Fruit fly (Drosophila melanogaster): ENCODE measurements around the gene brk.
A peak's percentile ranks its signal among the peaks of the same experiment; 100 is the strongest.

The brk gene

DNA sequence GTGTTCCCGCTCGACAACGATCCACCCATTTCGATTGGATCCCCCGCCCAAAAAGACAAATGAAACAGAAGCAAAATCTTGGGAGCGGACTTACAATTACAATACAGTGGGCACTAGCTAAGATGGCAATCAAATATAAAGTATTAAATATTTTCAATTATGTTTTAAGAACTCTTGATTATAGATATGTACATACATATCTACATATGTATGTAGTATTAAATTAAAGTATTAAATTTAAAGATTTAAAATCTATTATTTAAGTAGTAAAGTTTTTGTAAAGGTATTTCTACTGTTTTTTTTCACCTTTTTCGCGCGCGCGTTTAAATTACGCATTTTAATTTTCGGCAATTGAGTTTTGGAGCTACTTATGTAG is 27.1 kb downstream of the brk start (continued):
- TF ChIP-seq fd85E (GFP tag; optimal IDR thresholded peaks at IDR 0.05) (no peak), CG3032 (tag; optimal IDR thresholded peaks at IDR 0.05) (peak; percentile 82), OdsH (GFP tag; optimal IDR thresholded peaks at IDR 0.05) (peak; percentile 73), Ets96B (tag; optimal IDR thresholded peaks at IDR 0.05) (peak; percentile 74), Sox14 (GFP tag; optimal IDR thresholded peaks at IDR 0.05) (no peak), fkh (GFP tag; optimal IDR thresholded peaks at IDR 0.05) (peak; percentile 12), Lpt (GFP tag; optimal IDR thresholded peaks at IDR 0.05) (peak; percentile 31), CG3919 (GFP tag; optimal IDR thresholded peaks at IDR 0.05) (peak; percentile 59), acj6 (GFP tag; optimal IDR thresholded peaks at IDR 0.05) (peak; percentile 58), Hr4 (GFP tag; optimal IDR thresholded peaks at IDR 0.05) (no peak), CG1621 (tag; optimal IDR thresholded peaks at IDR 0.05) (no peak), CG9139 (GFP tag; optimal IDR thresholded peaks at IDR 0.05) (peak; percentile 31), Hr39 (GFP tag; optimal IDR thresholded peaks at IDR 0.05) (no peak), Blimp-1 (GFP tag; optimal IDR thresholded peaks at IDR 0.05) (no peak), Met (GFP tag; optimal IDR thresholded peaks at IDR 0.05) (peak; percentile 10), Ets21C (GFP tag; optimal IDR thresholded peaks at IDR 0.05) (no peak), CG6163 (GFP tag; IDR thresholded peaks at IDR 0.05) (no peak), achi (GFP tag; optimal IDR thresholded peaks at IDR 0.05) (peak; percentile 72), CG11902 (GFP tag; optimal IDR thresholded peaks at IDR 0.05) (no peak)

DNA sequence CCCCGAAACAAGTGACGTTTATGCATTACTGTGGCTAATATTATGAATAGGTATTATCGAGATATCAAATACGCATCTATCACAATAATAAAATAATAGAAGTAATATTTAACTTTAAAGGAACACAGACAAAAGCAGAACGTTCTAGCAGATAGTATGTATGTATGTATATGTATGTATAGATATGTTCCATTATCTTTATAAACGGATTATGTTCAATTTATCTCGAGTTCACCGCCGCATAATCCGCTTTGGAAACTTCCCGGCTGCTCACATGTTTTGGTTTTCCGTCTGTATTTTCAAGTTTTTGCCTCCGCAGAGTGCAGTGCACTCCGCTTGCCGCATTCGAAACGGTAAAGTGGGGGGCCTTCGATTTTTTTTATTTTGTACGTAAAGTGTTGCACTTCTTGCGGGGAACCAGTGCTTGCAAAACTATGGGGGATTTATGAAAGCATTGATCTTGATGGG is 27.8 kb downstream of the brk start:
- peak; percentile 87 for TF ChIP-seq CG6163 (GFP tag; IDR thresholded peaks at IDR 0.05)
- peak; percentile 18 for TF ChIP-seq CG4318 (GFP tag; optimal IDR thresholded peaks at IDR 0.05)
- peak; percentile 36 for TF ChIP-seq CG9139 (GFP tag; optimal IDR thresholded peaks at IDR 0.05)
- peak; percentile 53 for TF ChIP-seq CG1621 (tag; optimal IDR thresholded peaks at IDR 0.05)
- peak; percentile 30 for TF ChIP-seq Blimp-1 (GFP tag; optimal IDR thresholded peaks at IDR 0.05)
- TF ChIP-seq CG8119 (GFP tag; IDR thresholded peaks at IDR 0.05): peak; percentile 79
- TF ChIP-seq CG16779 (tag; optimal IDR thresholded peaks at IDR 0.05): peak; percentile 79
- peak; percentile 82 for TF ChIP-seq Eip93F (GFP tag; optimal IDR thresholded peaks at IDR 0.05)
- TF ChIP-seq Eip78C (GFP tag): peak; percentile 93
- TF ChIP-seq Gug (GFP tag; IDR thresholded peaks at IDR 0.05): peak; percentile 37; the same call in 1 of the 2 replicates
- peak; percentile 53 for TF ChIP-seq CG6792 (GFP tag; optimal IDR thresholded peaks at IDR 0.05)
- TF ChIP-seq CG10631 (GFP tag; optimal IDR thresholded peaks at IDR 0.05): peak; percentile 59
- peak; percentile 83 for TF ChIP-seq Eip75B (GFP tag; optimal IDR thresholded peaks at IDR 0.05)
- no peak for TF ChIP-seq Hr38 (GFP tag; optimal IDR thresholded peaks at IDR 0.05)
- peak; percentile 81 for TF ChIP-seq esn (GFP tag; optimal IDR thresholded peaks at IDR 0.05)
- TF ChIP-seq CG8632 (GFP tag; optimal IDR thresholded peaks at IDR 0.05): peak; percentile 59
- peak; percentile 59 for TF ChIP-seq CG3919 (GFP tag; optimal IDR thresholded peaks at IDR 0.05)
- TF ChIP-seq CG34406 (GFP tag; optimal IDR thresholded peaks at IDR 0.05): peak; percentile 65
- TF ChIP-seq achi (GFP tag; optimal IDR thresholded peaks at IDR 0.05): peak; percentile 63
- TF ChIP-seq dac (GFP tag; optimal IDR thresholded peaks at IDR 0.05): peak; percentile 23
- TF ChIP-seq fkh (GFP tag; optimal IDR thresholded peaks at IDR 0.05): no peak
- TF ChIP-seq CG3032 (tag; optimal IDR thresholded peaks at IDR 0.05): peak; percentile 77
- peak; percentile 11 for TF ChIP-seq Hr39 (GFP tag; optimal IDR thresholded peaks at IDR 0.05)
- peak; percentile 24 for TF ChIP-seq CG11902 (GFP tag; optimal IDR thresholded peaks at IDR 0.05)
- peak; percentile 75 for TF ChIP-seq eg (GFP tag; IDR thresholded peaks at IDR 0.05)
- peak; percentile 60 for TF ChIP-seq CG6808 (GFP tag; optimal IDR thresholded peaks at IDR 0.05)
- peak; percentile 19 for TF ChIP-seq Sox14 (GFP tag; optimal IDR thresholded peaks at IDR 0.05)
- TF ChIP-seq dsx (GFP tag; optimal IDR thresholded peaks at IDR 0.05; ENCODE audit: poor library complexity, severe bottlenecking): peak; percentile 91
- peak; percentile 67 for TF ChIP-seq lz (GFP tag; optimal IDR thresholded peaks at IDR 0.05)
- peak; percentile 46 for TF ChIP-seq cyc (GFP tag; optimal IDR thresholded peaks at IDR 0.05)
- peak; percentile 44 for TF ChIP-seq CG32006 (GFP tag; optimal IDR thresholded peaks at IDR 0.05)
- peak; percentile 78 for TF ChIP-seq CG15336 (GFP tag; IDR thresholded peaks at IDR 0.05)
- TF ChIP-seq Hr4 (GFP tag; optimal IDR thresholded peaks at IDR 0.05): peak; percentile 70
- TF ChIP-seq acj6 (GFP tag; optimal IDR thresholded peaks at IDR 0.05): peak; percentile 69
- TF ChIP-seq CG31627 (GFP tag; optimal IDR thresholded peaks at IDR 0.05): peak; percentile 28
- peak; percentile 29 for TF ChIP-seq CG8319 (GFP tag; optimal IDR thresholded peaks at IDR 0.05)
- peak; percentile 25 for TF ChIP-seq CG6854 (GFP tag; optimal IDR thresholded peaks at IDR 0.05)
- no peak for TF ChIP-seq fd85E (GFP tag; optimal IDR thresholded peaks at IDR 0.05)
- TF ChIP-seq svp (GFP tag): peak; percentile 86
- TF ChIP-seq Ets96B (tag; optimal IDR thresholded peaks at IDR 0.05): peak; percentile 79
- peak; percentile 56 for TF ChIP-seq CG10669 (GFP tag; optimal IDR thresholded peaks at IDR 0.05)
- TF ChIP-seq ss (GFP tag; optimal IDR thresholded peaks at IDR 0.05): peak; percentile 70 to 83
- TF ChIP-seq CG11762 (GFP tag; optimal IDR thresholded peaks at IDR 0.05; ENCODE audit: insufficient read depth): no peak

Measured in whole organism, prepupa.